Worm (Caenorhabditis elegans) whole organism, L3 larva: ENCODE measurements around the gene ctns-1.
A peak's percentile ranks its signal among the peaks of the same experiment; 100 is the strongest.

Source experiments
- R02D3.7 ChIP-seq: fragments of 150-350 bp; optimal IDR thresholded peaks from 2 replicates; lab custom pipeline; 2014; ENCODE audit warnings: missing biosample characterization, missing genetic modification characterization
- ZK546.5 ChIP-seq: sonication (generic microtip); optimal IDR thresholded peaks from 2 replicates; lab custom pipeline; 2017; ENCODE audit warnings: missing biosample characterization, missing genetic modification characterization
- ama-1 ChIP-seq: fragments of 150-350 bp; optimal IDR thresholded peaks from 2 replicates; lab custom pipeline; 2018
- ceh-16 ChIP-seq: sonication (generic microtip); optimal IDR thresholded peaks from 2 replicates; lab custom pipeline; 2017; ENCODE audit warnings: missing biosample characterization, missing genetic modification characterization
- ceh-28 ChIP-seq: fragments of 150-350 bp; optimal IDR thresholded peaks from 2 replicates; lab custom pipeline; 2014; ENCODE audit warnings: missing biosample characterization, missing genetic modification reagents, missing genetic modification characterization
- ceh-82 ChIP-seq: fragments of 150-350 bp; optimal IDR thresholded peaks from 2 replicates; lab custom pipeline; 2014; ENCODE audit warnings: missing biosample characterization, missing genetic modification characterization
- daf-12 ChIP-seq: fragments of 150-350 bp; optimal IDR thresholded peaks from 2 replicates; lab custom pipeline; 2014; ENCODE audit warnings: missing biosample characterization, missing genetic modification reagents, missing genetic modification characterization
- egl-5 ChIP-seq: fragments of 150-350 bp; optimal IDR thresholded peaks from 2 replicates; lab custom pipeline; 2017; ENCODE audit warnings: missing biosample characterization, missing genetic modification reagents, missing genetic modification characterization, inconsistent platforms
- elt-1 ChIP-seq: fragments of 150-350 bp; optimal IDR thresholded peaks from 2 replicates; lab custom pipeline; 2014; ENCODE audit warnings: missing biosample characterization, missing genetic modification characterization
- elt-2 ChIP-seq: sonication (generic microtip); optimal IDR thresholded peaks from 2 replicates; lab custom pipeline; 2016; ENCODE audit warnings: missing genetic modification reagents, mild to moderate bottlenecking, missing genetic modification characterization, missing compliant biosample characterization
- elt-3 ChIP-seq, 3 experiments: fragments of 150-350 bp in 1 of 3; sonication (generic microtip) in 2 of 3; optimal IDR thresholded peaks; 2 replicates in 2 of 3; 4 replicates in 1 of 3; lab custom pipeline; 2014 to 2017; ENCODE audit warnings: missing biosample characterization in 3 of 3, missing genetic modification characterization in 3 of 3
- eor-1 ChIP-seq, 2 experiments: fragments of 150-350 bp; optimal IDR thresholded peaks; 2 replicates each; lab custom pipeline; 2014 to 2018; ENCODE audit warnings: missing biosample characterization in 2 of 2, missing genetic modification characterization in 2 of 2
- fkh-10 ChIP-seq: sonication (generic microtip); optimal IDR thresholded peaks from 2 replicates; lab custom pipeline; 2017; ENCODE audit warnings: missing biosample characterization, missing genetic modification reagents, missing genetic modification characterization
- fos-1 ChIP-seq: fragments of 150-350 bp; optimal IDR thresholded peaks from 2 replicates; lab custom pipeline; 2014; ENCODE audit warnings: missing biosample characterization, missing genetic modification characterization
- hmg-11 ChIP-seq: sonication (generic microtip); optimal IDR thresholded peaks from 2 replicates; lab custom pipeline; 2016; ENCODE audit warnings: missing genetic modification characterization, missing compliant biosample characterization
- jun-1 ChIP-seq: fragments of 150-350 bp; optimal IDR thresholded peaks from 2 replicates; lab custom pipeline; 2014; ENCODE audit warnings: missing biosample characterization, missing genetic modification reagents, missing genetic modification characterization
- lin-15B ChIP-seq: fragments of 150-350 bp; optimal IDR thresholded peaks from 2 replicates; lab custom pipeline; 2014; ENCODE audit warnings: missing biosample characterization, missing genetic modification characterization
- lin-39 ChIP-seq: fragments of 150-350 bp; optimal IDR thresholded peaks from 2 replicates; lab custom pipeline; 2018; ENCODE audit warnings: missing biosample characterization, missing genetic modification reagents, missing genetic modification characterization
- lsy-12 ChIP-seq: sonication (generic microtip); optimal IDR thresholded peaks from 2 replicates; lab custom pipeline; 2016; ENCODE audit warnings: mild to moderate bottlenecking, missing genetic modification characterization, missing compliant biosample characterization
- mdl-1 ChIP-seq: fragments of 150-350 bp; optimal IDR thresholded peaks from 2 replicates; lab custom pipeline; 2014; ENCODE audit warnings: missing biosample characterization, missing genetic modification characterization
- mml-1 ChIP-seq: fragments of 150-350 bp; sonication (generic microtip); optimal IDR thresholded peaks from 3 replicates; lab custom pipeline; 2014; ENCODE audit warnings: missing biosample characterization, missing genetic modification characterization
- nfya-1 ChIP-seq: sonication (generic microtip); optimal IDR thresholded peaks from 2 replicates; lab custom pipeline; 2017; ENCODE audit warnings: missing genetic modification characterization, mild to moderate bottlenecking, missing compliant biosample characterization, antibody characterized with exemption, moderate library complexity; ENCODE audit not compliant: insufficient read depth
- nhr-11 ChIP-seq: fragments of 150-350 bp; optimal IDR thresholded peaks from 2 replicates; lab custom pipeline; 2014; ENCODE audit warnings: missing biosample characterization, missing genetic modification characterization
- nhr-12 ChIP-seq: fragments of 150-350 bp; optimal IDR thresholded peaks from 2 replicates; lab custom pipeline; 2014; ENCODE audit warnings: missing biosample characterization, missing genetic modification characterization
- nhr-23 ChIP-seq: fragments of 150-350 bp; optimal IDR thresholded peaks from 2 replicates; lab custom pipeline; 2014; ENCODE audit warnings: missing biosample characterization, missing genetic modification reagents, missing genetic modification characterization
- nhr-237 ChIP-seq: fragments of 150-350 bp; optimal IDR thresholded peaks from 2 replicates; lab custom pipeline; 2014; ENCODE audit warnings: missing biosample characterization, missing genetic modification characterization
- nhr-25 ChIP-seq: sonication (generic microtip); optimal IDR thresholded peaks from 2 replicates; lab custom pipeline; 2017; ENCODE audit warnings: missing biosample characterization, missing genetic modification characterization
- nhr-28 ChIP-seq: fragments of 150-350 bp; optimal IDR thresholded peaks from 2 replicates; lab custom pipeline; 2014; ENCODE audit warnings: missing biosample characterization, missing genetic modification characterization
- nhr-43 ChIP-seq: sonication (generic microtip); optimal IDR thresholded peaks from 2 replicates; lab custom pipeline; 2016; ENCODE audit warnings: mild to moderate bottlenecking, missing genetic modification characterization, missing compliant biosample characterization; ENCODE audit not compliant: poor library complexity, severe bottlenecking
- nhr-67 ChIP-seq: fragments of 150-350 bp; optimal IDR thresholded peaks from 2 replicates; lab custom pipeline; 2014; ENCODE audit warnings: missing biosample characterization, missing genetic modification characterization
- nhr-76 ChIP-seq: fragments of 150-350 bp; sonication (generic microtip); optimal IDR thresholded peaks from 5 replicates; lab custom pipeline; 2014; ENCODE audit warnings: missing biosample characterization, missing genetic modification characterization
- nhr-77 ChIP-seq: fragments of 150-350 bp; optimal IDR thresholded peaks from 2 replicates; lab custom pipeline; 2014; ENCODE audit warnings: missing biosample characterization, missing genetic modification characterization
- pha-4 ChIP-seq: fragments of 150-350 bp; optimal IDR thresholded peaks from 2 replicates; lab custom pipeline; 2014; ENCODE audit warnings: missing biosample characterization, missing genetic modification reagents, missing genetic modification characterization
- pqm-1 ChIP-seq: fragments of 150-350 bp; optimal IDR thresholded peaks from 2 replicates; lab custom pipeline; 2017; ENCODE audit warnings: missing biosample characterization, missing genetic modification characterization, inconsistent platforms
- sea-2 ChIP-seq: fragments of 150-350 bp; sonication (generic microtip); optimal IDR thresholded peaks from 4 replicates; lab custom pipeline; 2014; ENCODE audit warnings: missing biosample characterization, missing genetic modification reagents, missing genetic modification characterization
- skn-1 ChIP-seq: fragments of 150-350 bp; optimal IDR thresholded peaks from 2 replicates; lab custom pipeline; 2014; ENCODE audit warnings: missing biosample characterization, missing genetic modification characterization
- snpc-4 ChIP-seq: fragments of 150-350 bp; optimal IDR thresholded peaks from 2 replicates; lab custom pipeline; 2014; ENCODE audit warnings: missing biosample characterization, missing genetic modification characterization
- tbx-2 ChIP-seq: sonication (generic microtip); optimal IDR thresholded peaks from 2 replicates; lab custom pipeline; 2016; ENCODE audit warnings: mild to moderate bottlenecking, missing genetic modification characterization, missing compliant biosample characterization
- unc-39 ChIP-seq: sonication (generic microtip); optimal IDR thresholded peaks from 4 replicates; lab custom pipeline; 2017; ENCODE audit warnings: missing biosample characterization, missing genetic modification characterization
- unc-62 ChIP-seq: fragments of 150-350 bp; sonication (generic microtip); optimal IDR thresholded peaks from 4 replicates; lab custom pipeline; 2014; ENCODE audit warnings: missing biosample characterization, missing genetic modification reagents, missing genetic modification characterization
- zag-1 ChIP-seq: fragments of 150-350 bp; optimal IDR thresholded peaks from 2 replicates; lab custom pipeline; 2014; ENCODE audit warnings: missing biosample characterization, missing genetic modification characterization
- ztf-11 ChIP-seq: fragments of 150-350 bp; optimal IDR thresholded peaks from 2 replicates; lab custom pipeline; 2014; ENCODE audit warnings: missing biosample characterization, missing genetic modification characterization
- ztf-4 ChIP-seq: fragments of 150-350 bp; optimal IDR thresholded peaks from 2 replicates; lab custom pipeline; 2014; ENCODE audit warnings: missing biosample characterization, missing genetic modification characterization

The ctns-1 gene

DNA sequence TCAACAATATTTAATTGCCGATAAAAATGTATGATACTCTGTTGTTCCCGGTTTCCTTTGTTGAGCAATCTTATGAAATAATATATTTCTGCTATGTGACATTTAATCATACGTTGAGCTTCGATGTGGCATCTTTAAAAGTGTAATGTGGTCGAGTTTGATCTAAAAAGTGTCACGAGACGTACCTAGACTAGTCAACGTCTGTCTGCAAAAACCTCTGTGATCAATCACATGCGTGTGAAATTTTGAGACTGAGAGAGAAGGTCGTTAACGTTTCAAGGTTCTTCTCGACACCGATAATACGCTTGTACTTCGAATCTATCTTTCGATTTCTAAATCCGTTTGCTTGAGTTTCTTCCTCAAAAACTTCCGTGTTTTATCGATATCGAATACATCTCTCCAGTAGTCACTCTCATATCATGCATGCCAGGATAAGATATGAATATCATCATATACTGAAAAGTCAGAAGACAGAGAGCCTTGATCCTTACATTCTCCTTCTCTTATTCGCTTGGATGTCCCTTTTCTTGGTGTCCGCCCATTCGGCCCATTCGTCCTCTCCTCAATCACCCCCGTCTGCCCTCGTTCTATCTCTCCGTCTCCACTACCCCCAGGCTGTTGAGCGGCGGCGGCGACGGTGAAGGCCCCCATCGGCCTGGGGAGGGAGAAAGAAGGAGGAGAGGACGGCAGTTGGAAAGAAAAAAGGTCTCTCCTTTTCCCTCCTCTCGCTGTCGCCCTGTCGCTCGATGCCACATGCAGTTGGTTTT lies 8.3 kb downstream of the ctns-1 start:
- TF ChIP-seq ama-1 (lab: Kevin White, UChicago) = peak; percentile 40
- TF ChIP-seq ceh-82 (tag; lab: Kevin White, UChicago) = no peak
- no peak for TF ChIP-seq R02D3.7 (tag; lab: Kevin White, UChicago)
- TF ChIP-seq elt-1 = peak; percentile 55
- no peak for TF ChIP-seq nhr-11 (tag; lab: Kevin White, UChicago)
- no peak for TF ChIP-seq snpc-4 (tag; lab: Kevin White, UChicago)
- no peak for TF ChIP-seq lin-15B (tag; lab: Kevin White, UChicago)
- TF ChIP-seq mml-1 (tag; lab: Kevin White, UChicago) = no peak
- TF ChIP-seq fos-1 (tag; lab: Kevin White, UChicago) = no peak
- peak; percentile 58 for TF ChIP-seq nhr-43 (tag; lab: Kevin White, UChicago)
- peak; percentile 49 for TF ChIP-seq nhr-23
- peak; percentile 85 for TF ChIP-seq nfya-1 (tag; lab: Kevin White, UChicago)
- peak; percentile 71 for TF ChIP-seq hmg-11 (tag; lab: Kevin White, UChicago)
- TF ChIP-seq daf-12 (tag; lab: Kevin White, UChicago) = no peak
- peak; percentile 50 for TF ChIP-seq ztf-4
- TF ChIP-seq pha-4 (tag; lab: Kevin White, UChicago) = peak; percentile 69
- no peak for TF ChIP-seq mdl-1
- TF ChIP-seq ZK546.5 (tag; lab: Kevin White, UChicago) = no peak
- TF ChIP-seq unc-62 (GFP tag; lab: Kevin White, UChicago) = peak; percentile 42
- peak in 1 of 3 experiments; percentile 52 for TF ChIP-seq elt-3 (tag; optimal IDR thresholded peaks at IDR 0.05; lab: Kevin White, UChicago)
- no peak for TF ChIP-seq fkh-10 (GFP tag; lab: Kevin White, UChicago)
- TF ChIP-seq nhr-12 (tag; lab: Kevin White, UChicago) = no peak
- TF ChIP-seq nhr-25 (tag; lab: Kevin White, UChicago) = peak; percentile 94
- TF ChIP-seq nhr-77 (tag; lab: Kevin White, UChicago) = no peak
- no peak for TF ChIP-seq pqm-1 (tag; lab: Kevin White, UChicago)
- peak; percentile 44 for TF ChIP-seq ceh-28 (tag; lab: Kevin White, UChicago)
- TF ChIP-seq lin-39 (tag; lab: Kevin White, UChicago) = peak; percentile 79
- peak; percentile 0 for TF ChIP-seq tbx-2
- TF ChIP-seq elt-2 (tag; lab: Kevin White, UChicago) = peak; percentile 35
- TF ChIP-seq skn-1 (tag; lab: Kevin White, UChicago) = peak; percentile 27
- no peak for TF ChIP-seq ztf-11 (tag; lab: Kevin White, UChicago)
- TF ChIP-seq nhr-237 (tag; lab: Kevin White, UChicago) = no peak

DNA sequence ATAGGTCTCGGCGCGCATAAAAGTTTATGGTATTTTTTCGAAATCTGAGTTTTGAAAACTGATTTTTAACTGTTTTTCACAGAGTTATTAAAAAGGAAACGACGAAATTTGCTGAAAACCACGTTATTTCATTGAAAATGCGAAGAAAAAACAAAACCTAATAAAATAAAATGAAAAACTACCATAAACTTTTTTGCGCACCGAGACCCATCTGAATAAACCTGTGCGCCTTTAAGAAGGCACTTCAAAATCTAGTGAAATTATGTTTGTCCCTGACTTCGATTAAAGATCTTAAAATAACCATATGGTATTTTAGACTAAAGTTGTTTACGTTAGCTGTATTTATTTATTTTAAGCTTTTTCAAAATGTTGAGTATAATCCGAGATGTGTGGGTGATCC lies 8.9 kb downstream of the ctns-1 start:
- no peak for TF ChIP-seq unc-62 (GFP tag; lab: Kevin White, UChicago)
- no peak for TF ChIP-seq nhr-23
- TF ChIP-seq R02D3.7 (tag; lab: Kevin White, UChicago) = no peak
- no peak for TF ChIP-seq zag-1 (tag; lab: Kevin White, UChicago)
- TF ChIP-seq tbx-2 = no peak
- no peak for TF ChIP-seq lsy-12
- no peak for TF ChIP-seq pqm-1 (tag; lab: Kevin White, UChicago)
- no peak for TF ChIP-seq fkh-10 (GFP tag; lab: Kevin White, UChicago)
- TF ChIP-seq ztf-11 (tag; lab: Kevin White, UChicago) = no peak
- no peak for TF ChIP-seq fos-1 (tag; lab: Kevin White, UChicago)
- no peak for TF ChIP-seq sea-2

DNA sequence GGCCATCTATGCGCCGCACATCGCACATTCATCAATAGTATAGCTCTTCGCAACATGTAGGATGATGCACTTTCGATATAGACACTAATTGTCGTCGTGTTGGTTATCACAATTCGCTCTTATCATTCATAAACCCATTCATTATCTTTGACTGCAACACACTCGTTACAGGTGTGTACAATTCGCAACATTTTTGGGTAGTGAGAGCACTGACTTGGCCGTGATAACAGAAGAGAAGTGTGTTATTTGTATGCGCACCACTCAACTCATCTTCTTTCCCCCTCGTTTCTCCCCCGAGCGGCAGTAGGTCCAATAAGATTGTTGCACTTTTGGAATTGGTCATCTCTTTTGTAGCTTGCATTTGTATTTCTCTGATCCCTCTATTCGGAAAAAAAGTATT lies 9.4 kb downstream of the ctns-1 start:
- TF ChIP-seq unc-39 (tag; lab: Kevin White, UChicago) = no peak
- TF ChIP-seq eor-1 (tag; optimal IDR thresholded peaks at IDR 0.05; lab: Kevin White, UChicago) = no peak
- TF ChIP-seq nhr-23 = no peak
- TF ChIP-seq tbx-2 = no peak
- TF ChIP-seq nhr-25 (tag; lab: Kevin White, UChicago) = no peak
- no peak for TF ChIP-seq snpc-4 (tag; lab: Kevin White, UChicago)
- TF ChIP-seq mml-1 (tag; lab: Kevin White, UChicago) = no peak
- no peak for TF ChIP-seq hmg-11 (tag; lab: Kevin White, UChicago)
- no peak for TF ChIP-seq skn-1 (tag; lab: Kevin White, UChicago)
- TF ChIP-seq sea-2 = no peak
- no peak for TF ChIP-seq unc-62 (GFP tag; lab: Kevin White, UChicago)
- TF ChIP-seq lin-39 (tag; lab: Kevin White, UChicago) = peak; percentile 23
- TF ChIP-seq ceh-82 (tag; lab: Kevin White, UChicago) = no peak
- no peak for TF ChIP-seq ZK546.5 (tag; lab: Kevin White, UChicago)
- TF ChIP-seq nhr-76 (tag; lab: Kevin White, UChicago) = no peak
- no peak for TF ChIP-seq nhr-67
- TF ChIP-seq ztf-11 (tag; lab: Kevin White, UChicago) = no peak
- peak; percentile 65 for TF ChIP-seq jun-1 (tag; lab: Kevin White, UChicago)
- TF ChIP-seq daf-12 (tag; lab: Kevin White, UChicago) = no peak
- TF ChIP-seq nhr-11 (tag; lab: Kevin White, UChicago) = no peak
- TF ChIP-seq nhr-77 (tag; lab: Kevin White, UChicago) = no peak
- no peak for TF ChIP-seq ceh-16 (tag; lab: Kevin White, UChicago)
- no peak for TF ChIP-seq elt-3 (tag; optimal IDR thresholded peaks at IDR 0.05; lab: Kevin White, UChicago)
- TF ChIP-seq fkh-10 (GFP tag; lab: Kevin White, UChicago) = no peak
- TF ChIP-seq nhr-43 (tag; lab: Kevin White, UChicago) = no peak
- no peak for TF ChIP-seq zag-1 (tag; lab: Kevin White, UChicago)
- TF ChIP-seq elt-1 = no peak
- TF ChIP-seq lin-15B (tag; lab: Kevin White, UChicago) = no peak
- no peak for TF ChIP-seq nhr-28 (tag; lab: Kevin White, UChicago)
- TF ChIP-seq egl-5 (tag; lab: Kevin White, UChicago) = no peak
- TF ChIP-seq pha-4 (tag; lab: Kevin White, UChicago) = peak; percentile 82
- TF ChIP-seq nfya-1 (tag; lab: Kevin White, UChicago) = peak; percentile 4
- no peak for TF ChIP-seq nhr-237 (tag; lab: Kevin White, UChicago)
